Worm (Caenorhabditis elegans) whole organism, mixed stage, embryonic: Measurements from ENCODE around the gene ZK675.4.

Experiments
- bed-3 ChIP-seq: fragments of 200-800 bp; sonication (Bioruptor generic); optimal IDR thresholded peaks from 3 replicates; lab custom pipeline; 2018; ENCODE audit warnings: mild to moderate bottlenecking, missing genetic modification characterization, moderate library complexity, missing compliant biosample characterization
- blmp-1 ChIP-seq: fragments of 150-350 bp; optimal IDR thresholded peaks from 2 replicates; lab custom pipeline; 2014; ENCODE audit warnings: missing biosample characterization, missing genetic modification characterization
- ceh-43 ChIP-seq: fragments of 200-800 bp; sonication (Bioruptor generic); optimal IDR thresholded peaks from 2 replicates; lab custom pipeline; 2018; ENCODE audit warnings: mild to moderate bottlenecking, missing genetic modification characterization, moderate library complexity, missing compliant biosample characterization
- ceh-83 ChIP-seq: fragments of 200-800 bp; sonication (Bioruptor generic); optimal IDR thresholded peaks from 2 replicates; lab custom pipeline; 2018; ENCODE audit warnings: mild to moderate bottlenecking, missing genetic modification characterization, missing compliant biosample characterization
- ces-1 ChIP-seq: fragments of 150-350 bp; optimal IDR thresholded peaks from 2 replicates; lab custom pipeline; 2014; ENCODE audit warnings: missing biosample characterization, missing genetic modification reagents, missing genetic modification characterization
- cnd-1 ChIP-seq: fragments of 200-800 bp; sonication (Bioruptor generic); optimal IDR thresholded peaks from 2 replicates; lab custom pipeline; 2018; ENCODE audit warnings: mild to moderate bottlenecking, missing genetic modification characterization, missing compliant biosample characterization
- drap-1 ChIP-seq: fragments of 200-800 bp; sonication (Bioruptor generic); optimal IDR thresholded peaks from 3 replicates; lab custom pipeline; 2018; ENCODE audit warnings: mild to moderate bottlenecking, missing genetic modification characterization, missing compliant biosample characterization
- elt-1 ChIP-seq: sonication (generic microtip); optimal IDR thresholded peaks from 2 replicates; lab custom pipeline; 2017; ENCODE audit warnings: missing genetic modification characterization, mild to moderate bottlenecking, missing compliant biosample characterization, antibody characterized with exemption, moderate library complexity, borderline replicate concordance; ENCODE audit not compliant: insufficient read depth
- elt-3 ChIP-seq: fragments of 150-350 bp; optimal IDR thresholded peaks from 2 replicates; lab custom pipeline; 2014; ENCODE audit warnings: missing biosample characterization, missing genetic modification characterization
- hlh-1 ChIP-seq: fragments of 150-350 bp; optimal IDR thresholded peaks from 2 replicates; lab custom pipeline; 2014; ENCODE audit warnings: missing biosample characterization, missing genetic modification reagents, missing genetic modification characterization
- lin-13 ChIP-seq: fragments of 150-350 bp; optimal IDR thresholded peaks from 2 replicates; lab custom pipeline; 2014; ENCODE audit warnings: missing biosample characterization, missing genetic modification characterization
- lin-32 ChIP-seq: fragments of 200-800 bp; sonication (Bioruptor generic); optimal IDR thresholded peaks from 2 replicates; lab custom pipeline; 2018; ENCODE audit warnings: mild to moderate bottlenecking, missing genetic modification characterization, missing compliant biosample characterization
- lsy-2 ChIP-seq: fragments of 150-350 bp; optimal IDR thresholded peaks from 2 replicates; lab custom pipeline; 2014; ENCODE audit warnings: missing biosample characterization, missing genetic modification characterization
- mab-5 ChIP-seq: fragments of 150-350 bp; optimal IDR thresholded peaks from 2 replicates; lab custom pipeline; 2014; ENCODE audit warnings: missing biosample characterization, missing genetic modification characterization
- mep-1 ChIP-seq: fragments of 150-350 bp; optimal IDR thresholded peaks from 2 replicates; lab custom pipeline; 2017; ENCODE audit warnings: missing biosample characterization, missing genetic modification reagents, missing genetic modification characterization, inconsistent platforms
- mls-2 ChIP-seq: sonication (generic microtip); optimal IDR thresholded peaks from 2 replicates; lab custom pipeline; 2016; ENCODE audit warnings: mild to moderate bottlenecking, missing genetic modification characterization, moderate library complexity, missing compliant biosample characterization
- nhr-12 ChIP-seq: fragments of 150-350 bp; optimal IDR thresholded peaks from 2 replicates; lab custom pipeline; 2014; ENCODE audit warnings: missing biosample characterization, missing genetic modification characterization
- nhr-237 ChIP-seq: fragments of 150-350 bp; optimal IDR thresholded peaks from 2 replicates; lab custom pipeline; 2014; ENCODE audit warnings: missing biosample characterization, missing genetic modification characterization
- nhr-28 ChIP-seq: fragments of 150-350 bp; optimal IDR thresholded peaks from 2 replicates; lab custom pipeline; 2014; ENCODE audit warnings: missing biosample characterization, missing genetic modification characterization
- sem-2 ChIP-seq: fragments of 200-800 bp; sonication (Bioruptor generic); optimal IDR thresholded peaks from 2 replicates; lab custom pipeline; 2018; ENCODE audit warnings: mild to moderate bottlenecking, missing genetic modification characterization, missing compliant biosample characterization
- snpc-4 ChIP-seq: fragments of 150-350 bp; optimal IDR thresholded peaks from 2 replicates; lab custom pipeline; 2014; ENCODE audit warnings: missing biosample characterization, missing genetic modification characterization
- sptf-1 ChIP-seq: sonication (generic microtip); optimal IDR thresholded peaks from 2 replicates; lab custom pipeline; 2017; ENCODE audit warnings: mild to moderate bottlenecking, missing genetic modification characterization, moderate library complexity, missing compliant biosample characterization
- tbx-8 ChIP-seq: fragments of 200-800 bp; sonication (Bioruptor generic); optimal IDR thresholded peaks from 2 replicates; lab custom pipeline; 2018; ENCODE audit warnings: mild to moderate bottlenecking, missing genetic modification characterization, moderate library complexity, missing compliant biosample characterization
- unc-120 ChIP-seq: sonication (generic microtip); optimal IDR thresholded peaks from 2 replicates; lab custom pipeline; 2017; ENCODE audit warnings: missing genetic modification characterization, missing compliant biosample characterization; ENCODE audit not compliant: poor library complexity, severe bottlenecking
- unc-62 ChIP-seq: fragments of 150-350 bp; optimal IDR thresholded peaks from 2 replicates; lab custom pipeline; 2014; ENCODE audit warnings: missing biosample characterization, missing genetic modification reagents, missing genetic modification characterization
- zip-8 ChIP-seq: fragments of 150-350 bp; optimal IDR thresholded peaks from 2 replicates; lab custom pipeline; 2014; ENCODE audit warnings: missing biosample characterization, missing genetic modification characterization
- ztf-11 ChIP-seq: fragments of 150-350 bp; optimal IDR thresholded peaks from 2 replicates; lab custom pipeline; 2014; ENCODE audit warnings: missing biosample characterization, missing genetic modification characterization

Gene ZK675.4

DNA sequence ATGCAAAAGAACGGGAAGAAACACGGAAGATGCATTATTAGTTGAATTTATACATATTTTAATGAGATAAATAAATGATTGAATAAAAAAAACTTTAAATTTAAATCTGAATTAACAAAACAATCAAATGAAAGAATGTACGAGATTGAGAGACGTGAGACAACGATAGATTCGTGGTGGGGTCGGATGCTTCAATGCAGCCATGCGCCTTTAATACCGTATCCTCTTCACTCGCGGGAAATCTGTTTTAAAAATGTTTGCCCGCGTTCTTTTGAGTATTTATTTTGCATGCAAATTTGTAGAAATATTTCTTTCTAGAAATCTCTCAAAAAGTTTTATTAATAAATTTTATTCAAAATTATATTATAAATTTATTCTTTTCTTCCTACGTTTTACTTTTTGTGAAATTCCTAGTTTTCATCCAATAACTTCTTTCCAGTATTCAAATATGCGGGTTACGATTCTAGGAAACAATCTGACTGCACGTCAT lies 30.7 kb upstream of the ZK675.4 start, which contains the start of gene perm-1:
perm-1 (plus strand) TSS at position 440 of the 490 bp plus-strand sequence.
- TF ChIP-seq lsy-2 (tag; lab: Kevin White, UChicago) (peak; percentile 32), nhr-237 (tag; lab: Kevin White, UChicago) (no peak), mls-2 (tag; lab: Kevin White, UChicago) (no peak), mab-5 (tag; lab: Kevin White, UChicago) (no peak), lin-13 (no peak)

DNA sequence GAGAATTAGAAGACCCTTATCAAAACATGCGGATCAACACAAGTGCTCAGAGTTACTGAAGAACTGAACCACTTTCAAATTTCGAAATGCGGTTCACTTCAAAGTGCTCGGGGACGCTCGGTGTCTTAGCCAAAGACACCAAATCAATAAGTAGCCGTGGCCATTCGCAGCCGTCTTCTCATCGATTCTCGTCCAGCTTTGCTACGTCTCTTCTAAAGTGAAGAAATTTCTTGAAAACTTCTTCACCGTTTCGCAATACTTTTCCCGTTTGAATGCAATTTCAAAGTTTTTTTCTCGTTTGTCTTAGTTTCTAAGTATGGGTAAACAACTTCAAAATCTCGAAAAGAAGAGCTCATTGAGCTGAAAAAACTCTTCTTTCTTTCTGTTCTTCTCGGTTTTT lies 26.2 kb upstream of the ZK675.4 start:
- peak; percentile 65 for TF ChIP-seq ces-1 (GFP tag; lab: Kevin White, UChicago)
- no peak for TF ChIP-seq tbx-8 (GFP tag; lab: Kevin White, UChicago)

- TF ChIP-seq zip-8 (tag; lab: Kevin White, UChicago) (no peak), cnd-1 (tag; lab: Kevin White, UChicago) (no peak), elt-3 (no peak), mls-2 (tag; lab: Kevin White, UChicago) (no peak), sem-2 (GFP tag; lab: Kevin White, UChicago) (no peak), nhr-12 (tag; lab: Kevin White, UChicago) (no peak), hlh-1 (tag; lab: Kevin White, UChicago) (no peak), elt-1 (tag; lab: Kevin White, UChicago) (no peak), ceh-83 (no peak), mab-5 (tag; lab: Kevin White, UChicago) (no peak), ztf-11 (tag; lab: Kevin White, UChicago) (no peak), mep-1 (tag; lab: Kevin White, UChicago) (no peak)
These were observed 23.8 kb upstream of the ZK675.4 start for ce11 chrII:7887295-7887694.

DNA sequence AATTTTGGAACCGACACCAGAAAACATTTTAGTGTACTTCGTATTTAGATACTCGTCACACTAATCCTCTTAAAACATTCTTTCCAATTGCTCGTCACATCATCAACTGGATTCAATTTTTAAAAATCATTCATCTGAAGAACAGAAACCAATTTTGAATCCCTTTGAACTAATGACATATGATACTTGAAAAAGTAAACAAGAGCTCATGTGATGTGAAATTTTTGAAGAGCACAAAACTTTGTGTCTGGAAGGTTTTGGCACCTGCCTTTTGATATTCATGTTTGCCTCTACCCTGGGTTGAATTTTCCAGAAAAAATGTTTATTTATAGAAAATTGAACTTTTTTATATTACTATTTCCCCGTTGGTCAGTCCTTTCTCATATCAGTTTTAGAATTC lies 22.4 kb upstream of the ZK675.4 start:
- no peak for TF ChIP-seq sem-2 (GFP tag; lab: Kevin White, UChicago)
- TF ChIP-seq snpc-4 (tag; lab: Kevin White, UChicago) = no peak
- no peak for TF ChIP-seq nhr-28 (tag; lab: Kevin White, UChicago)
- no peak for TF ChIP-seq blmp-1
- TF ChIP-seq ceh-83 = no peak
- TF ChIP-seq ztf-11 (tag; lab: Kevin White, UChicago) = no peak
- no peak for TF ChIP-seq zip-8 (tag; lab: Kevin White, UChicago)
- TF ChIP-seq sptf-1 = no peak
- TF ChIP-seq elt-3 = no peak
- no peak for TF ChIP-seq bed-3 (GFP tag; lab: Kevin White, UChicago)
- TF ChIP-seq tbx-8 (GFP tag; lab: Kevin White, UChicago) = no peak
- TF ChIP-seq unc-62 (GFP tag; lab: Kevin White, UChicago) = no peak
- TF ChIP-seq lin-32 = no peak
- TF ChIP-seq ces-1 (GFP tag; lab: Kevin White, UChicago) = no peak

DNA sequence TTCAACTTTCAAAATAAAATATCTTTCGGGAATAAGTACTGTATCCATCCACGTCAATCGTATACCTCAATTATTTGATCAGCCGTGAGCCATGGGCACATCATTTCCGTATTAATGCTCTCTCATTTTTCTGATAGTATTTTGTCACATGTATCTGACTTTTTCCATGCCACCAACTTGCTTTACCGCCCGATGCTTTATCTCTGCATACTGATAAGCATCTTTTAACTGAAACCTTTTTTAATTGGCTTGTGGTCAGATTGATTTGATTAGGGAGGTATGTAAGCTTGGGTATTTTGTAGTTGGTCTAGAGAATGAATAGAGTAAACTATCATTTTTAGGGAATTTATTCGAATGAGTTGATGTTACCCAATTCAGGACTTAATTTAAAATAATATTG lies 21.8 kb upstream of the ZK675.4 start:
- TF ChIP-seq sptf-1 (no peak), unc-62 (GFP tag; lab: Kevin White, UChicago) (no peak), ceh-43 (GFP tag; lab: Kevin White, UChicago) (no peak), drap-1 (GFP tag; lab: Kevin White, UChicago) (no peak), nhr-28 (tag; lab: Kevin White, UChicago) (no peak), tbx-8 (GFP tag; lab: Kevin White, UChicago) (no peak), hlh-1 (tag; lab: Kevin White, UChicago) (no peak)

- peak; percentile 68 for TF ChIP-seq unc-120 (tag; lab: Kevin White, UChicago)
- no peak for TF ChIP-seq tbx-8 (GFP tag; lab: Kevin White, UChicago)
- no peak for TF ChIP-seq elt-3
- TF ChIP-seq ces-1 (GFP tag; lab: Kevin White, UChicago) = peak; percentile 51
- TF ChIP-seq lsy-2 (tag; lab: Kevin White, UChicago) = peak; percentile 5
- peak; percentile 1 for TF ChIP-seq mls-2 (tag; lab: Kevin White, UChicago)
- peak; percentile 28 for TF ChIP-seq hlh-1 (tag; lab: Kevin White, UChicago)
These were observed 19.1 kb upstream of the ZK675.4 start for ce11 chrII:7891869-7892615.
